Worm (Caenorhabditis elegans): Measurements from ENCODE around the gene cyp-13A12.

Gene cyp-13A12

ce11 chrIII:13070548-13071050 lies 46.3 kb downstream of the cyp-13A12 start, which contains the start of gene Y39E4B.6 (continued):
- no peak for TF ChIP-seq R02D3.7 (tag; optimal IDR thresholded peaks at IDR 0.05)
- peak; percentile 86 for TF ChIP-seq dmd-9 (GFP tag; IDR thresholded peaks at IDR 0.05)
- TF ChIP-seq Y48G9A.11 (GFP tag; IDR thresholded peaks at IDR 0.05) = 0 out of 2 replicates have a peak, but pooled peaks have one; percentile 15
- TF ChIP-seq unc-39 (tag; optimal IDR thresholded peaks at IDR 0.05) = no peak
- no peak for TF ChIP-seq attf-4 (tag; optimal IDR thresholded peaks at IDR 0.05)
- peak; percentile 77; the same call in 1 of the 2 replicates for TF ChIP-seq nhr-41 (GFP tag; IDR thresholded peaks at IDR 0.05)
- peak; percentile 88 for TF ChIP-seq nhr-102 (tag; optimal IDR thresholded peaks at IDR 0.05)
- TF ChIP-seq dmd-8 (GFP tag; IDR thresholded peaks at IDR 0.05) = 0 out of 2 replicates have a peak, but pooled peaks have one; percentile 50
- no peak for TF ChIP-seq ceh-32 (tag; optimal IDR thresholded peaks at IDR 0.05; ENCODE audit: poor library complexity)
- TF ChIP-seq Y75B8A.6 (GFP tag; IDR thresholded peaks at IDR 0.05) = no peak
- peak; percentile 81 for TF ChIP-seq nhr-10 (tag; optimal IDR thresholded peaks at IDR 0.05)
- TF ChIP-seq lin-38 (GFP tag; IDR thresholded peaks at IDR 0.05) = peak; percentile 81
- TF ChIP-seq ceh-20 (GFP tag; IDR thresholded peaks at IDR 0.05) = peak; percentile 97
- no peak for TF ChIP-seq ceh-82 (tag; optimal IDR thresholded peaks at IDR 0.05)
- TF ChIP-seq unc-130 (GFP tag; optimal IDR thresholded peaks at IDR 0.05) = peak; percentile 28
- TF ChIP-seq madf-9 (GFP tag; conservative IDR thresholded peaks at IDR 0.05) = peak; percentile 96
- no peak for TF ChIP-seq Y105C5A.15 (GFP tag; IDR thresholded peaks at IDR 0.05)
- TF ChIP-seq zfp-2 (tag; optimal IDR thresholded peaks at IDR 0.05) = peak; percentile 84
- no peak for TF ChIP-seq nhr-111 (GFP tag; optimal IDR thresholded peaks at IDR 0.05)
- TF ChIP-seq nhr-6 (tag; optimal IDR thresholded peaks at IDR 0.05) = peak; percentile 79
- peak; percentile 11 for TF ChIP-seq duxl-1 (tag; optimal IDR thresholded peaks at IDR 0.05; ENCODE audit: poor library complexity)
- peak; percentile 94 for TF ChIP-seq vab-7 (GFP tag; IDR thresholded peaks at IDR 0.05)
- peak; percentile 98 for TF ChIP-seq mep-1 (tag; optimal IDR thresholded peaks at IDR 0.05)
- peak; percentile 98 for TF ChIP-seq ama-1 (optimal IDR thresholded peaks at IDR 0.05)
- TF ChIP-seq ZK337.2 (GFP tag; IDR thresholded peaks at IDR 0.05) = no peak
- TF ChIP-seq zfp-3 (GFP tag; conservative IDR thresholded peaks at IDR 0.05) = peak; percentile 87
- TF ChIP-seq ZK546.5 (tag; optimal IDR thresholded peaks at IDR 0.05) = peak in 1 of 2 experiments; percentile 61
- TF ChIP-seq arid-1 (GFP tag; conservative IDR thresholded peaks at IDR 0.05) = peak; percentile 71; the same call in 1 of the 2 replicates
- TF ChIP-seq set-16 (GFP tag; IDR thresholded peaks at IDR 0.05) = peak; percentile 97
- peak; percentile 90 for TF ChIP-seq mes-2 (tag; optimal IDR thresholded peaks at IDR 0.05; ENCODE audit: poor library complexity, severe bottlenecking)
- peak; percentile 99 for TF ChIP-seq aha-1 (tag)
- TF ChIP-seq php-3 (GFP tag; IDR thresholded peaks at IDR 0.05) = 0 out of 2 replicates have a peak, but pooled peaks have one; percentile 37
- TF ChIP-seq Y5F2A.4 (GFP tag; optimal IDR thresholded peaks at IDR 0.05) = peak; percentile 51
- TF ChIP-seq daf-8 (GFP tag; IDR thresholded peaks at IDR 0.05) = 0 out of 2 replicates have a peak, but pooled peaks have one; percentile 53
- TF ChIP-seq mdl-1 (tag; optimal IDR thresholded peaks at IDR 0.05) = peak; percentile 89 to 94
- TF ChIP-seq zip-11 (GFP tag; IDR thresholded peaks at IDR 0.05) = 0 out of 2 replicates have a peak, but pooled peaks have one; percentile 7
- peak; percentile 96 for TF ChIP-seq nhr-11 (tag; optimal IDR thresholded peaks at IDR 0.05)
- peak; percentile 88 for TF ChIP-seq spr-3 (GFP tag; optimal IDR thresholded peaks at IDR 0.05)
- TF ChIP-seq lsy-2 (tag; optimal IDR thresholded peaks at IDR 0.05) = peak; percentile 88 to 91
- TF ChIP-seq fos-1 (tag; optimal IDR thresholded peaks at IDR 0.05) = no peak
- no peak for TF ChIP-seq cey-2 (tag; optimal IDR thresholded peaks at IDR 0.05; ENCODE audit: borderline replicate concordance, insufficient read depth)
- peak; percentile 57 for TF ChIP-seq nhr-237 (tag; optimal IDR thresholded peaks at IDR 0.05)
- TF ChIP-seq zip-2 (tag; optimal IDR thresholded peaks at IDR 0.05) = no peak
- peak; percentile 90 for TF ChIP-seq egl-43 (GFP tag; IDR thresholded peaks at IDR 0.05)
- peak; percentile 98 for TF ChIP-seq nhr-77 (tag; optimal IDR thresholded peaks at IDR 0.05)
- TF ChIP-seq mxl-3 (GFP tag; optimal IDR thresholded peaks at IDR 0.05) = peak; percentile 97
- TF ChIP-seq hmg-1.1 (GFP tag; IDR thresholded peaks at IDR 0.05) = peak; percentile 98
- TF ChIP-seq tag-97 (GFP tag; IDR thresholded peaks at IDR 0.05) = no peak
- TF ChIP-seq lir-3 (tag; optimal IDR thresholded peaks at IDR 0.05) = peak; percentile 12
- peak; percentile 62; the same call in 1 of the 2 replicates for TF ChIP-seq lim-7 (GFP tag; IDR thresholded peaks at IDR 0.05)
- peak; percentile 94 for TF ChIP-seq nhr-42 (GFP tag; IDR thresholded peaks at IDR 0.05)

All from whole organism, L4 larva.